Fruit fly (Drosophila melanogaster) whole organism, embryonic: ENCODE data around the gene CG9297.

Experiments
- CG7357 ChIP-seq: fragments of 200-800 bp; sonication (Bioruptor generic); IDR thresholded peaks from 3 replicates; pipeline ENCODE4 v1.3.6; 2022; ENCODE audit warnings: missing biosample characterization, missing genetic modification characterization
- Jarid2 ChIP-seq: fragments of 200-800 bp; sonication (Bioruptor generic); optimal IDR thresholded peaks from 3 replicates; lab custom pipeline; 2017; ENCODE audit warnings: mild to moderate bottlenecking, missing biosample characterization, missing genetic modification reagents, missing genetic modification characterization
- h ChIP-seq: fragments of >200 bp; optimal IDR thresholded peaks from 2 replicates; lab custom pipeline; 2017
- klu ChIP-seq: fragments of 200-800 bp; sonication (Bioruptor generic); IDR thresholded peaks from 2 replicates; pipeline ENCODE4 v1.3.6; 2022; ENCODE audit warnings: missing biosample characterization, missing genetic modification characterization
- psq ChIP-seq: fragments of 200-800 bp; sonication (Bioruptor generic); optimal IDR thresholded peaks from 2 replicates; lab custom pipeline; 2017; ENCODE audit warnings: missing biosample characterization, missing genetic modification characterization
- run ChIP-seq: fragments of 200-800 bp; sonication (Bioruptor generic); optimal IDR thresholded peaks from 3 replicates; lab custom pipeline; 2018; ENCODE audit warnings: missing biosample characterization, mild to moderate bottlenecking, missing genetic modification characterization

DNA sequence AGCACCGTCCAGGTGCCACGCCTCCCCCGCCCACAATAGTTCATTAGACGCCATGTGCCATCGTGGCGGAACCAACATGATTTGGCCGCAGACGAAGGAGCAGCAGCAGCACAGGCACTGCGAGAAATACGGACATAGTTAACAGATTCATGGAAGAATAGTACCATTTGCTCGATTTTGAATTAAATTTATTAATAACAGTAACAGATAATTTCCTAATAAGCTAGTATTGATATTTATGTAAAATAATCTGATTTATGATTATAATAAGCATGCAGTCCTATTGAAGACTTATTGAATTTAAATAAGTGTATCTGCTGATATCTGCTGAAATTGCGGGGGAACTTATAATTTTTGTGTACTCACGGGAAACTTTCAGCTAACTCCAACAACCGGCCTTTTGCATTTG lies 26.0 kb downstream of the CG9297 start:
- TF ChIP-seq h = no peak
- no peak for TF ChIP-seq klu (GFP tag; lab: Robert Waterston, UW)
- TF ChIP-seq psq (GFP tag; lab: Kevin White, UChicago) = no peak
- TF ChIP-seq CG7357 (GFP tag; lab: Robert Waterston, UW) = no peak
- TF ChIP-seq run (tag; lab: Kevin White, UChicago) = no peak
- TF ChIP-seq Jarid2 (GFP tag; lab: Kevin White, UChicago) = no peak
